1 worm cellular context compared by ENCODE assay signal in genomic region chrII:7708540-7708939, ce11.
TF ChIP-seq lines count a peak whose summit lies in the region.

Gene B0495.9, minus strand, starts transcription at chrII:7708710.

TF ChIP-seq in whole organism, L4 larva, 104 proteins besides CTCF, POLR2A, EP300 and RAD21 (continued from another document):
- TF ChIP-seq unc-62 (GFP tag; optimal IDR thresholded peaks at IDR 0.05 in 1 of 2; lab: Kevin White, UChicago) = peak in 1 of 2 experiments; percentile 21
- no peak for TF ChIP-seq unc-62 (tag; optimal IDR thresholded peaks at IDR 0.05; lab: Kevin White, UChicago)
- no peak for TF ChIP-seq aly-2 (tag; optimal IDR thresholded peaks at IDR 0.05; lab: Kevin White, UChicago)
- TF ChIP-seq lin-38 (GFP tag; IDR thresholded peaks at IDR 0.05; lab: Robert Waterston, UW) = peak; percentile 68
- TF ChIP-seq ZK546.5 (tag; optimal IDR thresholded peaks at IDR 0.05; lab: Kevin White, UChicago) = no peak
- TF ChIP-seq dve-1 (tag; optimal IDR thresholded peaks at IDR 0.05; lab: Kevin White, UChicago; ENCODE audit: insufficient read depth) = no peak
- TF ChIP-seq R02D3.7 (tag; optimal IDR thresholded peaks at IDR 0.05; lab: Kevin White, UChicago) = no peak
- TF ChIP-seq duxl-1 (tag; optimal IDR thresholded peaks at IDR 0.05; lab: Kevin White, UChicago; ENCODE audit: poor library complexity) = no peak
- TF ChIP-seq zip-11 (GFP tag; IDR thresholded peaks at IDR 0.05; lab: Robert Waterston, UW) = no peak
- no peak for TF ChIP-seq ces-1 (GFP tag; optimal IDR thresholded peaks at IDR 0.05; lab: Kevin White, UChicago)
- TF ChIP-seq F44E2.7 (GFP tag; IDR thresholded peaks at IDR 0.05; lab: Robert Waterston, UW) = no peak
- TF ChIP-seq hlh-11 (tag; optimal IDR thresholded peaks at IDR 0.05; lab: Kevin White, UChicago) = peak; percentile 43
- no peak for TF ChIP-seq lin-13 (GFP tag; optimal IDR thresholded peaks at IDR 0.05; lab: Kevin White, UChicago)
